Worm (Caenorhabditis elegans) whole organism, L3 larva: ENCODE data around the gene cysl-2.

Experiments
- R02D3.7 ChIP-seq: fragments of 150-350 bp; optimal IDR thresholded peaks from 2 replicates; lab custom pipeline; 2014; ENCODE audit warnings: missing biosample characterization, missing genetic modification characterization
- ZK546.5 ChIP-seq: sonication (generic microtip); optimal IDR thresholded peaks from 2 replicates; lab custom pipeline; 2017; ENCODE audit warnings: missing biosample characterization, missing genetic modification characterization
- aly-2 ChIP-seq: fragments of 150-350 bp; optimal IDR thresholded peaks from 2 replicates; lab custom pipeline; 2014; ENCODE audit warnings: missing biosample characterization, missing genetic modification characterization
- ama-1 ChIP-seq: fragments of 150-350 bp; optimal IDR thresholded peaks from 2 replicates; lab custom pipeline; 2018
- ceh-16 ChIP-seq: sonication (generic microtip); optimal IDR thresholded peaks from 2 replicates; lab custom pipeline; 2017; ENCODE audit warnings: missing biosample characterization, missing genetic modification characterization
- ceh-28 ChIP-seq: fragments of 150-350 bp; optimal IDR thresholded peaks from 2 replicates; lab custom pipeline; 2014; ENCODE audit warnings: missing biosample characterization, missing genetic modification reagents, missing genetic modification characterization
- ceh-82 ChIP-seq: fragments of 150-350 bp; optimal IDR thresholded peaks from 2 replicates; lab custom pipeline; 2014; ENCODE audit warnings: missing biosample characterization, missing genetic modification characterization
- ceh-9 ChIP-seq: sonication (generic microtip); optimal IDR thresholded peaks from 2 replicates; lab custom pipeline; 2018; ENCODE audit warnings: missing biosample characterization, missing genetic modification characterization
- daf-12 ChIP-seq: fragments of 150-350 bp; optimal IDR thresholded peaks from 2 replicates; lab custom pipeline; 2014; ENCODE audit warnings: missing biosample characterization, missing genetic modification reagents, missing genetic modification characterization
- egl-27 ChIP-seq: sonication (generic microtip); optimal IDR thresholded peaks from 4 replicates; lab custom pipeline; 2017; ENCODE audit warnings: missing biosample characterization, missing genetic modification reagents, missing genetic modification characterization
- egl-5 ChIP-seq: fragments of 150-350 bp; optimal IDR thresholded peaks from 2 replicates; lab custom pipeline; 2017; ENCODE audit warnings: missing biosample characterization, missing genetic modification reagents, missing genetic modification characterization, inconsistent platforms
- elt-1 ChIP-seq: fragments of 150-350 bp; optimal IDR thresholded peaks from 2 replicates; lab custom pipeline; 2014; ENCODE audit warnings: missing biosample characterization, missing genetic modification characterization
- elt-2 ChIP-seq: sonication (generic microtip); optimal IDR thresholded peaks from 2 replicates; lab custom pipeline; 2016; ENCODE audit warnings: missing genetic modification reagents, mild to moderate bottlenecking, missing genetic modification characterization, missing compliant biosample characterization
- elt-3 ChIP-seq, 3 experiments: fragments of 150-350 bp in 1 of 3; sonication (generic microtip) in 2 of 3; optimal IDR thresholded peaks; 2 replicates in 2 of 3; 4 replicates in 1 of 3; lab custom pipeline; 2014 to 2017; ENCODE audit warnings: missing biosample characterization in 3 of 3, missing genetic modification characterization in 3 of 3
- eor-1 ChIP-seq, 2 experiments: fragments of 150-350 bp; optimal IDR thresholded peaks; 2 replicates each; lab custom pipeline; 2014 to 2018; ENCODE audit warnings: missing biosample characterization in 2 of 2, missing genetic modification characterization in 2 of 2
- fkh-10 ChIP-seq: sonication (generic microtip); optimal IDR thresholded peaks from 2 replicates; lab custom pipeline; 2017; ENCODE audit warnings: missing biosample characterization, missing genetic modification reagents, missing genetic modification characterization
- fkh-2 ChIP-seq: fragments of 150-350 bp; optimal IDR thresholded peaks from 2 replicates; lab custom pipeline; 2014; ENCODE audit warnings: missing biosample characterization, missing genetic modification reagents, missing genetic modification characterization
- fos-1 ChIP-seq: fragments of 150-350 bp; optimal IDR thresholded peaks from 2 replicates; lab custom pipeline; 2014; ENCODE audit warnings: missing biosample characterization, missing genetic modification characterization
- hmg-11 ChIP-seq: sonication (generic microtip); optimal IDR thresholded peaks from 2 replicates; lab custom pipeline; 2016; ENCODE audit warnings: missing genetic modification characterization, missing compliant biosample characterization
- jun-1 ChIP-seq: fragments of 150-350 bp; optimal IDR thresholded peaks from 2 replicates; lab custom pipeline; 2014; ENCODE audit warnings: missing biosample characterization, missing genetic modification reagents, missing genetic modification characterization
- lin-15B ChIP-seq: fragments of 150-350 bp; optimal IDR thresholded peaks from 2 replicates; lab custom pipeline; 2014; ENCODE audit warnings: missing biosample characterization, missing genetic modification characterization
- lin-39 ChIP-seq: fragments of 150-350 bp; optimal IDR thresholded peaks from 2 replicates; lab custom pipeline; 2018; ENCODE audit warnings: missing biosample characterization, missing genetic modification reagents, missing genetic modification characterization
- lsy-12 ChIP-seq: sonication (generic microtip); optimal IDR thresholded peaks from 2 replicates; lab custom pipeline; 2016; ENCODE audit warnings: mild to moderate bottlenecking, missing genetic modification characterization, missing compliant biosample characterization
- mdl-1 ChIP-seq: fragments of 150-350 bp; optimal IDR thresholded peaks from 2 replicates; lab custom pipeline; 2014; ENCODE audit warnings: missing biosample characterization, missing genetic modification characterization
- mml-1 ChIP-seq: fragments of 150-350 bp; sonication (generic microtip); optimal IDR thresholded peaks from 3 replicates; lab custom pipeline; 2014; ENCODE audit warnings: missing biosample characterization, missing genetic modification characterization
- nfya-1 ChIP-seq: sonication (generic microtip); optimal IDR thresholded peaks from 2 replicates; lab custom pipeline; 2017; ENCODE audit warnings: missing genetic modification characterization, mild to moderate bottlenecking, missing compliant biosample characterization, antibody characterized with exemption, moderate library complexity; ENCODE audit not compliant: insufficient read depth
- nhr-11 ChIP-seq: fragments of 150-350 bp; optimal IDR thresholded peaks from 2 replicates; lab custom pipeline; 2014; ENCODE audit warnings: missing biosample characterization, missing genetic modification characterization
- nhr-12 ChIP-seq: fragments of 150-350 bp; optimal IDR thresholded peaks from 2 replicates; lab custom pipeline; 2014; ENCODE audit warnings: missing biosample characterization, missing genetic modification characterization
- nhr-23 ChIP-seq: fragments of 150-350 bp; optimal IDR thresholded peaks from 2 replicates; lab custom pipeline; 2014; ENCODE audit warnings: missing biosample characterization, missing genetic modification reagents, missing genetic modification characterization
- nhr-237 ChIP-seq: fragments of 150-350 bp; optimal IDR thresholded peaks from 2 replicates; lab custom pipeline; 2014; ENCODE audit warnings: missing biosample characterization, missing genetic modification characterization
- nhr-25 ChIP-seq: sonication (generic microtip); optimal IDR thresholded peaks from 2 replicates; lab custom pipeline; 2017; ENCODE audit warnings: missing biosample characterization, missing genetic modification characterization
- nhr-28 ChIP-seq: fragments of 150-350 bp; optimal IDR thresholded peaks from 2 replicates; lab custom pipeline; 2014; ENCODE audit warnings: missing biosample characterization, missing genetic modification characterization
- nhr-43 ChIP-seq: sonication (generic microtip); optimal IDR thresholded peaks from 2 replicates; lab custom pipeline; 2016; ENCODE audit warnings: mild to moderate bottlenecking, missing genetic modification characterization, missing compliant biosample characterization; ENCODE audit not compliant: poor library complexity, severe bottlenecking
- nhr-67 ChIP-seq: fragments of 150-350 bp; optimal IDR thresholded peaks from 2 replicates; lab custom pipeline; 2014; ENCODE audit warnings: missing biosample characterization, missing genetic modification characterization
- nhr-76 ChIP-seq: fragments of 150-350 bp; sonication (generic microtip); optimal IDR thresholded peaks from 5 replicates; lab custom pipeline; 2014; ENCODE audit warnings: missing biosample characterization, missing genetic modification characterization
- nhr-77 ChIP-seq: fragments of 150-350 bp; optimal IDR thresholded peaks from 2 replicates; lab custom pipeline; 2014; ENCODE audit warnings: missing biosample characterization, missing genetic modification characterization
- pha-4 ChIP-seq: fragments of 150-350 bp; optimal IDR thresholded peaks from 2 replicates; lab custom pipeline; 2014; ENCODE audit warnings: missing biosample characterization, missing genetic modification reagents, missing genetic modification characterization
- pqm-1 ChIP-seq: fragments of 150-350 bp; optimal IDR thresholded peaks from 2 replicates; lab custom pipeline; 2017; ENCODE audit warnings: missing biosample characterization, missing genetic modification characterization, inconsistent platforms
- sea-2 ChIP-seq: fragments of 150-350 bp; sonication (generic microtip); optimal IDR thresholded peaks from 4 replicates; lab custom pipeline; 2014; ENCODE audit warnings: missing biosample characterization, missing genetic modification reagents, missing genetic modification characterization
- skn-1 ChIP-seq: fragments of 150-350 bp; optimal IDR thresholded peaks from 2 replicates; lab custom pipeline; 2014; ENCODE audit warnings: missing biosample characterization, missing genetic modification characterization
- snpc-4 ChIP-seq: fragments of 150-350 bp; optimal IDR thresholded peaks from 2 replicates; lab custom pipeline; 2014; ENCODE audit warnings: missing biosample characterization, missing genetic modification characterization
- tbx-2 ChIP-seq: sonication (generic microtip); optimal IDR thresholded peaks from 2 replicates; lab custom pipeline; 2016; ENCODE audit warnings: mild to moderate bottlenecking, missing genetic modification characterization, missing compliant biosample characterization
- unc-39 ChIP-seq: sonication (generic microtip); optimal IDR thresholded peaks from 4 replicates; lab custom pipeline; 2017; ENCODE audit warnings: missing biosample characterization, missing genetic modification characterization
- unc-62 ChIP-seq: fragments of 150-350 bp; sonication (generic microtip); optimal IDR thresholded peaks from 4 replicates; lab custom pipeline; 2014; ENCODE audit warnings: missing biosample characterization, missing genetic modification reagents, missing genetic modification characterization
- zag-1 ChIP-seq: fragments of 150-350 bp; optimal IDR thresholded peaks from 2 replicates; lab custom pipeline; 2014; ENCODE audit warnings: missing biosample characterization, missing genetic modification characterization
- ztf-11 ChIP-seq: fragments of 150-350 bp; optimal IDR thresholded peaks from 2 replicates; lab custom pipeline; 2014; ENCODE audit warnings: missing biosample characterization, missing genetic modification characterization
- ztf-4 ChIP-seq: fragments of 150-350 bp; optimal IDR thresholded peaks from 2 replicates; lab custom pipeline; 2014; ENCODE audit warnings: missing biosample characterization, missing genetic modification characterization

Gene cysl-2

ce11 chrII:14500122-14500521 lies 5.9 kb upstream of the cysl-2 start, which contains the start of gene K10H10.4:
TSS of gene K10H10.4 (plus strand) at chrII:14500422.
- TF ChIP-seq ceh-82 (tag; lab: Kevin White, UChicago) (no peak), fkh-2 (tag; lab: Kevin White, UChicago) (no peak), nhr-25 (no peak), elt-3 (tag; optimal IDR thresholded peaks at IDR 0.05; lab: Kevin White, UChicago) (no peak), lin-15B (no peak), fos-1 (tag; lab: Kevin White, UChicago) (no peak), unc-39 (tag; lab: Kevin White, UChicago) (no peak), nfya-1 (tag; lab: Kevin White, UChicago) (no peak), pha-4 (no peak), ztf-4 (tag; lab: Kevin White, UChicago) (no peak), eor-1 (tag; optimal IDR thresholded peaks at IDR 0.05; lab: Kevin White, UChicago) (no peak), nhr-28 (tag; lab: Kevin White, UChicago) (no peak), ama-1 (no peak), nhr-11 (tag; lab: Kevin White, UChicago) (no peak), jun-1 (no peak), aly-2 (tag; lab: Kevin White, UChicago) (no peak), elt-1 (tag; lab: Kevin White, UChicago) (no peak), R02D3.7 (tag; lab: Kevin White, UChicago) (no peak), tbx-2 (no peak)

ce11 chrII:14497848-14498247 lies 3.6 kb upstream of the cysl-2 start, which contains the start of gene dhs-8:
TSS of gene dhs-8 (plus strand) at chrII:14498026.
- TF ChIP-seq nhr-43 (tag; lab: Kevin White, UChicago) (peak; percentile 15), nhr-12 (no peak), daf-12 (no peak)

ce11 chrII:14496809-14497208 lies 2.6 kb upstream of the cysl-2 start:
- TF ChIP-seq ceh-28 (tag; lab: Kevin White, UChicago) = peak; percentile 9
- no peak for TF ChIP-seq nhr-67 (tag; lab: Kevin White, UChicago)
- TF ChIP-seq lin-39 (tag; lab: Kevin White, UChicago) = peak; percentile 88
- no peak for TF ChIP-seq ZK546.5
- peak; percentile 84 for TF ChIP-seq nhr-77
- TF ChIP-seq nhr-25 = peak; percentile 88
- TF ChIP-seq ztf-11 (tag; lab: Kevin White, UChicago) = peak; percentile 34
- TF ChIP-seq lin-15B = peak; percentile 9
- peak; percentile 17 for TF ChIP-seq elt-1 (tag; lab: Kevin White, UChicago)
- no peak for TF ChIP-seq fkh-2 (tag; lab: Kevin White, UChicago)
- peak; percentile 23 for TF ChIP-seq fos-1 (tag; lab: Kevin White, UChicago)
- peak; percentile 84 for TF ChIP-seq snpc-4 (tag; lab: Kevin White, UChicago)
- TF ChIP-seq sea-2 (GFP tag; lab: Kevin White, UChicago) = no peak
- TF ChIP-seq fkh-10 (GFP tag; lab: Kevin White, UChicago) = no peak
- TF ChIP-seq pha-4 = peak; percentile 87
- TF ChIP-seq egl-27 (tag; lab: Kevin White, UChicago) = peak; percentile 77
- TF ChIP-seq lsy-12 = peak; percentile 83
- TF ChIP-seq nhr-11 (tag; lab: Kevin White, UChicago) = no peak
- TF ChIP-seq tbx-2 = peak; percentile 76
- TF ChIP-seq ceh-9 (tag; lab: Kevin White, UChicago) = no peak
- peak; percentile 64 for TF ChIP-seq nhr-23
- TF ChIP-seq nhr-43 (tag; lab: Kevin White, UChicago) = peak; percentile 90
- peak; percentile 56 for TF ChIP-seq jun-1
- no peak for TF ChIP-seq eor-1 (tag; optimal IDR thresholded peaks at IDR 0.05; lab: Kevin White, UChicago)
- peak; percentile 44 for TF ChIP-seq unc-62 (GFP tag; lab: Kevin White, UChicago)
- TF ChIP-seq nhr-76 (tag; lab: Kevin White, UChicago) = no peak
- peak; percentile 66 for TF ChIP-seq ama-1
- no peak for TF ChIP-seq unc-39 (tag; lab: Kevin White, UChicago)
- TF ChIP-seq daf-12 = no peak
- TF ChIP-seq nfya-1 (tag; lab: Kevin White, UChicago) = peak; percentile 72
- TF ChIP-seq nhr-28 (tag; lab: Kevin White, UChicago) = no peak
- no peak for TF ChIP-seq nhr-12
- no peak for TF ChIP-seq mml-1 (tag; lab: Kevin White, UChicago)
- no peak for TF ChIP-seq zag-1 (tag; lab: Kevin White, UChicago)
- no peak for TF ChIP-seq egl-5 (tag; lab: Kevin White, UChicago)
- no peak for TF ChIP-seq ztf-4 (tag; lab: Kevin White, UChicago)
- peak; percentile 46 for TF ChIP-seq pqm-1 (tag; lab: Kevin White, UChicago)
- TF ChIP-seq hmg-11 = peak; percentile 88
- TF ChIP-seq elt-3 (tag; optimal IDR thresholded peaks at IDR 0.05; lab: Kevin White, UChicago) = peak in 1 of 3 experiments; percentile 55
- TF ChIP-seq ceh-82 (tag; lab: Kevin White, UChicago) = no peak
- TF ChIP-seq R02D3.7 (tag; lab: Kevin White, UChicago) = peak; percentile 44
- TF ChIP-seq elt-2 (tag; lab: Kevin White, UChicago) = peak; percentile 64
- TF ChIP-seq aly-2 (tag; lab: Kevin White, UChicago) = no peak
- no peak for TF ChIP-seq nhr-237 (tag; lab: Kevin White, UChicago)
- TF ChIP-seq ceh-16 (tag; lab: Kevin White, UChicago) = no peak
- TF ChIP-seq skn-1 (tag; lab: Kevin White, UChicago) = peak; percentile 86
- no peak for TF ChIP-seq mdl-1 (tag; lab: Kevin White, UChicago)
